Worm (Caenorhabditis elegans) whole organism, L2 larva: Measurements from ENCODE around the gene T24C2.3.

Experiments
- C34F6.9 ChIP-seq: fragments of 150-350 bp; optimal IDR thresholded peaks from 2 replicates; lab custom pipeline; 2014; ENCODE audit warnings: missing biosample characterization, missing genetic modification characterization
- F13H6.1 ChIP-seq: sonication (generic microtip); optimal IDR thresholded peaks from 2 replicates; lab custom pipeline; 2016; ENCODE audit warnings: missing genetic modification characterization, missing compliant biosample characterization
- R02D3.7 ChIP-seq: fragments of 150-350 bp; optimal IDR thresholded peaks from 2 replicates; lab custom pipeline; 2014; ENCODE audit warnings: missing biosample characterization, missing genetic modification characterization
- Y55F3AM.14 ChIP-seq: fragments of 200-800 bp; sonication (Bioruptor generic); optimal IDR thresholded peaks from 2 replicates; lab custom pipeline; 2018; ENCODE audit warnings: mild to moderate bottlenecking, missing genetic modification characterization, missing compliant biosample characterization
- ZK546.5 ChIP-seq: sonication (generic microtip); optimal IDR thresholded peaks from 2 replicates; lab custom pipeline; 2017; ENCODE audit warnings: missing biosample characterization, missing genetic modification characterization
- alr-1 ChIP-seq: fragments of 150-350 bp; optimal IDR thresholded peaks from 2 replicates; lab custom pipeline; 2014; ENCODE audit warnings: missing biosample characterization, missing genetic modification characterization
- aly-2 ChIP-seq: fragments of 150-350 bp; optimal IDR thresholded peaks from 2 replicates; lab custom pipeline; 2014; ENCODE audit warnings: missing biosample characterization, missing genetic modification characterization
- ama-1 ChIP-seq: fragments of 150-350 bp; optimal IDR thresholded peaks from 2 replicates; lab custom pipeline; 2018; ENCODE audit warnings: inconsistent platforms
- blmp-1 ChIP-seq: sonication (generic microtip); optimal IDR thresholded peaks from 2 replicates; lab custom pipeline; 2017; ENCODE audit warnings: missing genetic modification characterization, mild to moderate bottlenecking, missing compliant biosample characterization, antibody characterized with exemption, moderate library complexity; ENCODE audit not compliant: insufficient read depth
- ceh-16 ChIP-seq: fragments of 150-350 bp; optimal IDR thresholded peaks from 2 replicates; lab custom pipeline; 2014; ENCODE audit warnings: missing biosample characterization, missing genetic modification characterization
- ceh-82 ChIP-seq: fragments of 150-350 bp; optimal IDR thresholded peaks from 2 replicates; lab custom pipeline; 2014; ENCODE audit warnings: missing biosample characterization, missing genetic modification characterization
- crh-2 ChIP-seq: sonication (generic microtip); optimal IDR thresholded peaks from 2 replicates; lab custom pipeline; 2017; ENCODE audit warnings: missing biosample characterization, missing genetic modification characterization
- dmd-4 ChIP-seq: sonication (generic microtip); optimal IDR thresholded peaks from 2 replicates; lab custom pipeline; 2017; ENCODE audit warnings: missing biosample characterization, missing genetic modification characterization
- egl-27 ChIP-seq: sonication (generic microtip); optimal IDR thresholded peaks from 3 replicates; lab custom pipeline; 2017; ENCODE audit warnings: missing biosample characterization, missing genetic modification reagents, missing genetic modification characterization
- elt-1 ChIP-seq: fragments of 150-350 bp; optimal IDR thresholded peaks from 2 replicates; lab custom pipeline; 2014; ENCODE audit warnings: missing biosample characterization, missing genetic modification characterization
- elt-3 ChIP-seq: sonication (generic microtip); optimal IDR thresholded peaks from 2 replicates; lab custom pipeline; 2017; ENCODE audit warnings: missing biosample characterization, missing genetic modification characterization
- fos-1 ChIP-seq: fragments of 150-350 bp; optimal IDR thresholded peaks from 2 replicates; lab custom pipeline; 2014; ENCODE audit warnings: missing biosample characterization, missing genetic modification characterization
- gmeb-1 ChIP-seq: fragments of 150-350 bp; optimal IDR thresholded peaks from 2 replicates; lab custom pipeline; 2014; ENCODE audit warnings: missing biosample characterization, missing genetic modification characterization
- lin-11 ChIP-seq: fragments of 150-350 bp; sonication (generic microtip); optimal IDR thresholded peaks from 2 replicates; lab custom pipeline; 2014; ENCODE audit warnings: missing biosample characterization, missing genetic modification characterization, inconsistent platforms, mixed read lengths
- lin-13 ChIP-seq: fragments of 150-350 bp; optimal IDR thresholded peaks from 2 replicates; lab custom pipeline; 2014; ENCODE audit warnings: missing biosample characterization, missing genetic modification reagents, missing genetic modification characterization
- lin-39 ChIP-seq: fragments of 150-350 bp; optimal IDR thresholded peaks from 2 replicates; lab custom pipeline; 2014; ENCODE audit warnings: missing biosample characterization, missing genetic modification reagents, missing genetic modification characterization
- lsy-2 ChIP-seq, 2 experiments: fragments of 150-350 bp in 1 of 2; sonication (generic microtip) in 1 of 2; optimal IDR thresholded peaks; 2 replicates each; lab custom pipeline; 2014 to 2017; ENCODE audit warnings: missing biosample characterization in 2 of 2, missing genetic modification characterization in 2 of 2
- mab-5 ChIP-seq: fragments of 150-350 bp; optimal IDR thresholded peaks from 2 replicates; lab custom pipeline; 2014; ENCODE audit warnings: missing biosample characterization, missing genetic modification characterization
- mbf-1 ChIP-seq: sonication (generic microtip); optimal IDR thresholded peaks from 2 replicates; lab custom pipeline; 2017; ENCODE audit warnings: missing biosample characterization, missing genetic modification characterization
- mdl-1 ChIP-seq, 2 experiments: fragments of 150-350 bp in 1 of 2; sonication (generic microtip) in 1 of 2; optimal IDR thresholded peaks; 2 replicates each; lab custom pipeline; 2017; ENCODE audit warnings: missing biosample characterization in 2 of 2, missing genetic modification characterization in 2 of 2
- nhr-10 ChIP-seq: sonication (generic microtip); optimal IDR thresholded peaks from 2 replicates; lab custom pipeline; 2017; ENCODE audit warnings: missing biosample characterization, missing genetic modification characterization
- nhr-11 ChIP-seq: fragments of 150-350 bp; optimal IDR thresholded peaks from 2 replicates; lab custom pipeline; 2014; ENCODE audit warnings: missing biosample characterization, missing genetic modification characterization
- nhr-12 ChIP-seq: fragments of 150-350 bp; optimal IDR thresholded peaks from 2 replicates; lab custom pipeline; 2014; ENCODE audit warnings: missing biosample characterization, missing genetic modification characterization
- nhr-129 ChIP-seq: fragments of 150-350 bp; optimal IDR thresholded peaks from 2 replicates; lab custom pipeline; 2014; ENCODE audit warnings: missing biosample characterization, missing genetic modification characterization
- nhr-21 ChIP-seq: fragments of 150-350 bp; optimal IDR thresholded peaks from 2 replicates; lab custom pipeline; 2014; ENCODE audit warnings: missing biosample characterization, missing genetic modification characterization
- nhr-23 ChIP-seq: fragments of 150-350 bp; optimal IDR thresholded peaks from 2 replicates; lab custom pipeline; 2014; ENCODE audit warnings: missing biosample characterization, missing genetic modification reagents, missing genetic modification characterization
- nhr-237 ChIP-seq: fragments of 150-350 bp; optimal IDR thresholded peaks from 2 replicates; lab custom pipeline; 2014; ENCODE audit warnings: missing biosample characterization, missing genetic modification characterization
- nhr-25 ChIP-seq: fragments of 150-350 bp; sonication (generic microtip); optimal IDR thresholded peaks from 3 replicates; lab custom pipeline; 2014; ENCODE audit warnings: missing biosample characterization, missing genetic modification characterization
- nhr-6 ChIP-seq: fragments of 150-350 bp; optimal IDR thresholded peaks from 2 replicates; lab custom pipeline; 2014; ENCODE audit warnings: missing biosample characterization, missing genetic modification characterization
- nhr-77 ChIP-seq: fragments of 150-350 bp; optimal IDR thresholded peaks from 2 replicates; lab custom pipeline; 2014; ENCODE audit warnings: missing biosample characterization, missing genetic modification characterization
- peb-1 ChIP-seq: fragments of 150-350 bp; optimal IDR thresholded peaks from 2 replicates; lab custom pipeline; 2014; ENCODE audit warnings: missing biosample characterization, missing genetic modification characterization
- sem-4 ChIP-seq: fragments of 150-350 bp; optimal IDR thresholded peaks from 2 replicates; lab custom pipeline; 2014; ENCODE audit warnings: missing biosample characterization, missing genetic modification reagents, missing genetic modification characterization
- skn-1 ChIP-seq: sonication (generic microtip); optimal IDR thresholded peaks from 2 replicates; lab custom pipeline; 2017; ENCODE audit warnings: missing biosample characterization, missing genetic modification characterization
- sma-3 ChIP-seq: sonication (generic microtip); optimal IDR thresholded peaks from 2 replicates; lab custom pipeline; 2016; ENCODE audit warnings: missing genetic modification reagents, missing genetic modification characterization, missing compliant biosample characterization
- sma-9 ChIP-seq, 2 experiments: fragments of 150-350 bp in 1 of 2; sonication (generic microtip) in 1 of 2; optimal IDR thresholded peaks; 2 replicates each; lab custom pipeline; 2014 to 2016; ENCODE audit warnings: missing genetic modification characterization in 2 of 2, mild to moderate bottlenecking in 1 of 2, missing biosample characterization in 1 of 2, missing compliant biosample characterization in 1 of 2, missing genetic modification reagents in 1 of 2, moderate library complexity in 1 of 2
- snpc-4 ChIP-seq: fragments of 150-350 bp; optimal IDR thresholded peaks from 2 replicates; lab custom pipeline; 2014; ENCODE audit warnings: missing biosample characterization, missing genetic modification characterization
- unc-39 ChIP-seq: fragments of 150-350 bp; optimal IDR thresholded peaks from 2 replicates; lab custom pipeline; 2014; ENCODE audit warnings: missing biosample characterization, missing genetic modification characterization
- unc-55 ChIP-seq: fragments of 150-350 bp; sonication (generic microtip); optimal IDR thresholded peaks from 3 replicates; lab custom pipeline; 2014; ENCODE audit warnings: missing biosample characterization, missing genetic modification reagents, missing genetic modification characterization
- unc-62 ChIP-seq: fragments of 150-350 bp; optimal IDR thresholded peaks from 2 replicates; lab custom pipeline; 2014; ENCODE audit warnings: missing biosample characterization, missing genetic modification reagents, missing genetic modification characterization
- zag-1 ChIP-seq: fragments of 150-350 bp; optimal IDR thresholded peaks from 2 replicates; lab custom pipeline; 2014; ENCODE audit warnings: missing biosample characterization, missing genetic modification characterization
- ztf-1 ChIP-seq: fragments of 200-800 bp; sonication (Bioruptor generic); conservative IDR thresholded peaks from 2 replicates; pipeline ENCODE4 v1.3.6; 2022; ENCODE audit warnings: missing genetic modification characterization, missing compliant biosample characterization
- ztf-11 ChIP-seq: sonication (generic microtip); optimal IDR thresholded peaks from 2 replicates; lab custom pipeline; 2017; ENCODE audit warnings: missing biosample characterization, missing genetic modification characterization
- ztf-4 ChIP-seq: fragments of 150-350 bp; optimal IDR thresholded peaks from 2 replicates; lab custom pipeline; 2014; ENCODE audit warnings: missing biosample characterization, missing genetic modification characterization

T24C2.3 gene

ce11 chrX:14549709-14550199, 6.4 kb downstream of the T24C2.3 start, which contains the start of gene ram-5:
Gene ram-5, plus strand, starts transcription at chrX:14550149.
- no peak for TF ChIP-seq aly-2 (tag; lab: Kevin White, UChicago)
- TF ChIP-seq elt-1 (tag; lab: Kevin White, UChicago) = no peak
- no peak for TF ChIP-seq mbf-1 (tag; lab: Kevin White, UChicago)
- no peak for TF ChIP-seq nhr-6 (tag; lab: Kevin White, UChicago)
- no peak for TF ChIP-seq sma-9 (GFP tag; optimal IDR thresholded peaks at IDR 0.05; lab: Kevin White, UChicago)
- TF ChIP-seq sma-9 (tag; optimal IDR thresholded peaks at IDR 0.05; lab: Kevin White, UChicago) = no peak
- no peak for TF ChIP-seq lin-11 (tag; lab: Kevin White, UChicago)
- no peak for TF ChIP-seq sem-4

- no peak for TF ChIP-seq ztf-4 (tag; lab: Kevin White, UChicago)
- peak; percentile 23 for TF ChIP-seq sma-9 (GFP tag; optimal IDR thresholded peaks at IDR 0.05; lab: Kevin White, UChicago)
- TF ChIP-seq sma-9 (tag; optimal IDR thresholded peaks at IDR 0.05; lab: Kevin White, UChicago) = no peak
- TF ChIP-seq Y55F3AM.14 = no peak
- no peak for TF ChIP-seq gmeb-1
Observed at ce11 chrX:14556403-14556802, 13.1 kb downstream of the T24C2.3 start.

ce11 chrX:14557352-14557935, 14.1 kb downstream of the T24C2.3 start:
- TF ChIP-seq unc-62 (GFP tag; lab: Kevin White, UChicago) = no peak
- TF ChIP-seq ztf-1 (GFP tag; lab: Robert Waterston, UW) = no peak
- TF ChIP-seq crh-2 (tag; lab: Kevin White, UChicago) = no peak
- no peak for TF ChIP-seq dmd-4
- no peak for TF ChIP-seq ceh-16 (tag; lab: Kevin White, UChicago)
- no peak for TF ChIP-seq unc-39 (tag; lab: Kevin White, UChicago)
- TF ChIP-seq nhr-237 (tag; lab: Kevin White, UChicago) = no peak
- peak; percentile 13 for TF ChIP-seq Y55F3AM.14
- no peak for TF ChIP-seq ZK546.5 (tag; lab: Kevin White, UChicago)
- TF ChIP-seq ztf-4 (tag; lab: Kevin White, UChicago) = no peak
- no peak for TF ChIP-seq ztf-11
- no peak for TF ChIP-seq fos-1 (tag; lab: Kevin White, UChicago)
- TF ChIP-seq elt-1 (tag; lab: Kevin White, UChicago) = no peak
- no peak for TF ChIP-seq nhr-23
- no peak for TF ChIP-seq nhr-11 (tag; lab: Kevin White, UChicago)
- no peak for TF ChIP-seq sma-3 (GFP tag; lab: Kevin White, UChicago)
- TF ChIP-seq lsy-2 (tag; optimal IDR thresholded peaks at IDR 0.05; lab: Kevin White, UChicago) = peak; percentile 20 to 44
- TF ChIP-seq lin-39 (tag; lab: Kevin White, UChicago) = no peak
- peak; percentile 28 for TF ChIP-seq snpc-4
- TF ChIP-seq alr-1 = no peak
- TF ChIP-seq nhr-77 (tag; lab: Kevin White, UChicago) = no peak
- no peak for TF ChIP-seq nhr-25
- peak; percentile 28 for TF ChIP-seq unc-55 (GFP tag; lab: Kevin White, UChicago)
- TF ChIP-seq sem-4 = peak; percentile 52
- no peak for TF ChIP-seq R02D3.7 (tag; lab: Kevin White, UChicago)
- peak; percentile 47 for TF ChIP-seq lin-13
- no peak for TF ChIP-seq lin-11 (tag; lab: Kevin White, UChicago)
- no peak for TF ChIP-seq nhr-21
- peak; percentile 77 for TF ChIP-seq nhr-129 (tag; lab: Kevin White, UChicago)
- TF ChIP-seq peb-1 (tag; lab: Kevin White, UChicago) = no peak
- no peak for TF ChIP-seq nhr-6 (tag; lab: Kevin White, UChicago)
- no peak for TF ChIP-seq ceh-82 (tag; lab: Kevin White, UChicago)
- TF ChIP-seq C34F6.9 = peak; percentile 42
- TF ChIP-seq mbf-1 (tag; lab: Kevin White, UChicago) = no peak
- TF ChIP-seq skn-1 = no peak
- no peak for TF ChIP-seq aly-2 (tag; lab: Kevin White, UChicago)
- TF ChIP-seq nhr-12 (tag; lab: Kevin White, UChicago) = no peak
- no peak for TF ChIP-seq blmp-1
- TF ChIP-seq gmeb-1 = no peak
- TF ChIP-seq zag-1 = peak; percentile 70
- TF ChIP-seq F13H6.1 (tag; lab: Kevin White, UChicago) = peak; percentile 66
- peak; percentile 97 for TF ChIP-seq sma-9 (GFP tag; optimal IDR thresholded peaks at IDR 0.05; lab: Kevin White, UChicago)
- no peak for TF ChIP-seq sma-9 (tag; optimal IDR thresholded peaks at IDR 0.05; lab: Kevin White, UChicago)
- TF ChIP-seq elt-3 (tag; lab: Kevin White, UChicago) = no peak
- TF ChIP-seq ama-1 (lab: Kevin White, UChicago) = no peak
- TF ChIP-seq mab-5 (tag; lab: Kevin White, UChicago) = no peak
- no peak for TF ChIP-seq egl-27 (tag; lab: Kevin White, UChicago)
- peak; percentile 28 to 52 for TF ChIP-seq mdl-1 (tag; optimal IDR thresholded peaks at IDR 0.05; lab: Kevin White, UChicago)
- TF ChIP-seq nhr-10 (tag; lab: Kevin White, UChicago) = no peak
